Worm (Caenorhabditis elegans) whole organism, L2 larva: Measurements from ENCODE around the gene AC3.12.

Source experiments
- C34F6.9 ChIP-seq: fragments of 150-350 bp; optimal IDR thresholded peaks from 2 replicates; lab custom pipeline; 2014; ENCODE audit warnings: missing biosample characterization, missing genetic modification characterization
- F13H6.1 ChIP-seq: sonication (generic microtip); optimal IDR thresholded peaks from 2 replicates; lab custom pipeline; 2016; ENCODE audit warnings: missing genetic modification characterization, missing compliant biosample characterization
- R02D3.7 ChIP-seq: fragments of 150-350 bp; optimal IDR thresholded peaks from 2 replicates; lab custom pipeline; 2014; ENCODE audit warnings: missing biosample characterization, missing genetic modification characterization
- Y55F3AM.14 ChIP-seq: fragments of 200-800 bp; sonication (Bioruptor generic); optimal IDR thresholded peaks from 2 replicates; lab custom pipeline; 2018; ENCODE audit warnings: mild to moderate bottlenecking, missing genetic modification characterization, missing compliant biosample characterization
- ZK546.5 ChIP-seq: sonication (generic microtip); optimal IDR thresholded peaks from 2 replicates; lab custom pipeline; 2017; ENCODE audit warnings: missing biosample characterization, missing genetic modification characterization
- alr-1 ChIP-seq: fragments of 150-350 bp; optimal IDR thresholded peaks from 2 replicates; lab custom pipeline; 2014; ENCODE audit warnings: missing biosample characterization, missing genetic modification characterization
- aly-2 ChIP-seq: fragments of 150-350 bp; optimal IDR thresholded peaks from 2 replicates; lab custom pipeline; 2014; ENCODE audit warnings: missing biosample characterization, missing genetic modification characterization
- ama-1 ChIP-seq: fragments of 150-350 bp; optimal IDR thresholded peaks from 2 replicates; lab custom pipeline; 2018; ENCODE audit warnings: inconsistent platforms
- blmp-1 ChIP-seq: sonication (generic microtip); optimal IDR thresholded peaks from 2 replicates; lab custom pipeline; 2017; ENCODE audit warnings: missing genetic modification characterization, mild to moderate bottlenecking, missing compliant biosample characterization, antibody characterized with exemption, moderate library complexity; ENCODE audit not compliant: insufficient read depth
- ceh-16 ChIP-seq: fragments of 150-350 bp; optimal IDR thresholded peaks from 2 replicates; lab custom pipeline; 2014; ENCODE audit warnings: missing biosample characterization, missing genetic modification characterization
- ceh-82 ChIP-seq: fragments of 150-350 bp; optimal IDR thresholded peaks from 2 replicates; lab custom pipeline; 2014; ENCODE audit warnings: missing biosample characterization, missing genetic modification characterization
- crh-2 ChIP-seq: sonication (generic microtip); optimal IDR thresholded peaks from 2 replicates; lab custom pipeline; 2017; ENCODE audit warnings: missing biosample characterization, missing genetic modification characterization
- dmd-4 ChIP-seq: sonication (generic microtip); optimal IDR thresholded peaks from 2 replicates; lab custom pipeline; 2017; ENCODE audit warnings: missing biosample characterization, missing genetic modification characterization
- egl-27 ChIP-seq: sonication (generic microtip); optimal IDR thresholded peaks from 3 replicates; lab custom pipeline; 2017; ENCODE audit warnings: missing biosample characterization, missing genetic modification reagents, missing genetic modification characterization
- elt-1 ChIP-seq: fragments of 150-350 bp; optimal IDR thresholded peaks from 2 replicates; lab custom pipeline; 2014; ENCODE audit warnings: missing biosample characterization, missing genetic modification characterization
- elt-3 ChIP-seq: sonication (generic microtip); optimal IDR thresholded peaks from 2 replicates; lab custom pipeline; 2017; ENCODE audit warnings: missing biosample characterization, missing genetic modification characterization
- fos-1 ChIP-seq: fragments of 150-350 bp; optimal IDR thresholded peaks from 2 replicates; lab custom pipeline; 2014; ENCODE audit warnings: missing biosample characterization, missing genetic modification characterization
- gmeb-1 ChIP-seq: fragments of 150-350 bp; optimal IDR thresholded peaks from 2 replicates; lab custom pipeline; 2014; ENCODE audit warnings: missing biosample characterization, missing genetic modification characterization
- lin-11 ChIP-seq: fragments of 150-350 bp; sonication (generic microtip); optimal IDR thresholded peaks from 2 replicates; lab custom pipeline; 2014; ENCODE audit warnings: missing biosample characterization, missing genetic modification characterization, inconsistent platforms, mixed read lengths
- lin-13 ChIP-seq: fragments of 150-350 bp; optimal IDR thresholded peaks from 2 replicates; lab custom pipeline; 2014; ENCODE audit warnings: missing biosample characterization, missing genetic modification reagents, missing genetic modification characterization
- lin-39 ChIP-seq: fragments of 150-350 bp; optimal IDR thresholded peaks from 2 replicates; lab custom pipeline; 2014; ENCODE audit warnings: missing biosample characterization, missing genetic modification reagents, missing genetic modification characterization
- lsy-2 ChIP-seq, 2 experiments: fragments of 150-350 bp in 1 of 2; sonication (generic microtip) in 1 of 2; optimal IDR thresholded peaks; 2 replicates each; lab custom pipeline; 2014 to 2017; ENCODE audit warnings: missing biosample characterization in 2 of 2, missing genetic modification characterization in 2 of 2
- mab-5 ChIP-seq: fragments of 150-350 bp; optimal IDR thresholded peaks from 2 replicates; lab custom pipeline; 2014; ENCODE audit warnings: missing biosample characterization, missing genetic modification characterization
- mbf-1 ChIP-seq: sonication (generic microtip); optimal IDR thresholded peaks from 2 replicates; lab custom pipeline; 2017; ENCODE audit warnings: missing biosample characterization, missing genetic modification characterization
- mdl-1 ChIP-seq, 2 experiments: fragments of 150-350 bp in 1 of 2; sonication (generic microtip) in 1 of 2; optimal IDR thresholded peaks; 2 replicates each; lab custom pipeline; 2017; ENCODE audit warnings: missing biosample characterization in 2 of 2, missing genetic modification characterization in 2 of 2
- nhr-10 ChIP-seq: sonication (generic microtip); optimal IDR thresholded peaks from 2 replicates; lab custom pipeline; 2017; ENCODE audit warnings: missing biosample characterization, missing genetic modification characterization
- nhr-11 ChIP-seq: fragments of 150-350 bp; optimal IDR thresholded peaks from 2 replicates; lab custom pipeline; 2014; ENCODE audit warnings: missing biosample characterization, missing genetic modification characterization
- nhr-12 ChIP-seq: fragments of 150-350 bp; optimal IDR thresholded peaks from 2 replicates; lab custom pipeline; 2014; ENCODE audit warnings: missing biosample characterization, missing genetic modification characterization
- nhr-129 ChIP-seq: fragments of 150-350 bp; optimal IDR thresholded peaks from 2 replicates; lab custom pipeline; 2014; ENCODE audit warnings: missing biosample characterization, missing genetic modification characterization
- nhr-21 ChIP-seq: fragments of 150-350 bp; optimal IDR thresholded peaks from 2 replicates; lab custom pipeline; 2014; ENCODE audit warnings: missing biosample characterization, missing genetic modification characterization
- nhr-23 ChIP-seq: fragments of 150-350 bp; optimal IDR thresholded peaks from 2 replicates; lab custom pipeline; 2014; ENCODE audit warnings: missing biosample characterization, missing genetic modification reagents, missing genetic modification characterization
- nhr-237 ChIP-seq: fragments of 150-350 bp; optimal IDR thresholded peaks from 2 replicates; lab custom pipeline; 2014; ENCODE audit warnings: missing biosample characterization, missing genetic modification characterization
- nhr-25 ChIP-seq: fragments of 150-350 bp; sonication (generic microtip); optimal IDR thresholded peaks from 3 replicates; lab custom pipeline; 2014; ENCODE audit warnings: missing biosample characterization, missing genetic modification characterization
- nhr-6 ChIP-seq: fragments of 150-350 bp; optimal IDR thresholded peaks from 2 replicates; lab custom pipeline; 2014; ENCODE audit warnings: missing biosample characterization, missing genetic modification characterization
- nhr-77 ChIP-seq: fragments of 150-350 bp; optimal IDR thresholded peaks from 2 replicates; lab custom pipeline; 2014; ENCODE audit warnings: missing biosample characterization, missing genetic modification characterization
- peb-1 ChIP-seq: fragments of 150-350 bp; optimal IDR thresholded peaks from 2 replicates; lab custom pipeline; 2014; ENCODE audit warnings: missing biosample characterization, missing genetic modification characterization
- sem-4 ChIP-seq: fragments of 150-350 bp; optimal IDR thresholded peaks from 2 replicates; lab custom pipeline; 2014; ENCODE audit warnings: missing biosample characterization, missing genetic modification reagents, missing genetic modification characterization
- skn-1 ChIP-seq: sonication (generic microtip); optimal IDR thresholded peaks from 2 replicates; lab custom pipeline; 2017; ENCODE audit warnings: missing biosample characterization, missing genetic modification characterization
- sma-3 ChIP-seq: sonication (generic microtip); optimal IDR thresholded peaks from 2 replicates; lab custom pipeline; 2016; ENCODE audit warnings: missing genetic modification reagents, missing genetic modification characterization, missing compliant biosample characterization
- sma-9 ChIP-seq, 2 experiments: fragments of 150-350 bp in 1 of 2; sonication (generic microtip) in 1 of 2; optimal IDR thresholded peaks; 2 replicates each; lab custom pipeline; 2014 to 2016; ENCODE audit warnings: missing genetic modification characterization in 2 of 2, mild to moderate bottlenecking in 1 of 2, missing biosample characterization in 1 of 2, missing compliant biosample characterization in 1 of 2, missing genetic modification reagents in 1 of 2, moderate library complexity in 1 of 2
- snpc-4 ChIP-seq: fragments of 150-350 bp; optimal IDR thresholded peaks from 2 replicates; lab custom pipeline; 2014; ENCODE audit warnings: missing biosample characterization, missing genetic modification characterization
- unc-39 ChIP-seq: fragments of 150-350 bp; optimal IDR thresholded peaks from 2 replicates; lab custom pipeline; 2014; ENCODE audit warnings: missing biosample characterization, missing genetic modification characterization
- unc-55 ChIP-seq: fragments of 150-350 bp; sonication (generic microtip); optimal IDR thresholded peaks from 3 replicates; lab custom pipeline; 2014; ENCODE audit warnings: missing biosample characterization, missing genetic modification reagents, missing genetic modification characterization
- unc-62 ChIP-seq: fragments of 150-350 bp; optimal IDR thresholded peaks from 2 replicates; lab custom pipeline; 2014; ENCODE audit warnings: missing biosample characterization, missing genetic modification reagents, missing genetic modification characterization
- zag-1 ChIP-seq: fragments of 150-350 bp; optimal IDR thresholded peaks from 2 replicates; lab custom pipeline; 2014; ENCODE audit warnings: missing biosample characterization, missing genetic modification characterization
- ztf-1 ChIP-seq: fragments of 200-800 bp; sonication (Bioruptor generic); conservative IDR thresholded peaks from 2 replicates; pipeline ENCODE4 v1.3.6; 2022; ENCODE audit warnings: missing genetic modification characterization, missing compliant biosample characterization
- ztf-11 ChIP-seq: sonication (generic microtip); optimal IDR thresholded peaks from 2 replicates; lab custom pipeline; 2017; ENCODE audit warnings: missing biosample characterization, missing genetic modification characterization
- ztf-4 ChIP-seq: fragments of 150-350 bp; optimal IDR thresholded peaks from 2 replicates; lab custom pipeline; 2014; ENCODE audit warnings: missing biosample characterization, missing genetic modification characterization

Gene AC3.12

ce11 chrV:10352928-10353427, 26.2 kb downstream of the AC3.12 start, which contains the start of gene nol-56:
nol-56 (minus strand) TSS chrV:10352978.
- TF ChIP-seq elt-3 (tag; lab: Kevin White, UChicago), result no peak
- peak; percentile 91 for TF ChIP-seq unc-55 (GFP tag; lab: Kevin White, UChicago)
- peak; percentile 51 for TF ChIP-seq ztf-4 (tag; lab: Kevin White, UChicago)
- TF ChIP-seq lin-13 (GFP tag; lab: Kevin White, UChicago), result peak; percentile 76
- TF ChIP-seq nhr-6 (tag; lab: Kevin White, UChicago), result peak; percentile 59
- TF ChIP-seq nhr-21 (tag; lab: Kevin White, UChicago), result peak; percentile 67
- TF ChIP-seq lin-39 (tag; lab: Kevin White, UChicago), result no peak
- no peak for TF ChIP-seq ceh-82 (tag; lab: Kevin White, UChicago)
- peak; percentile 70 for TF ChIP-seq snpc-4 (tag; lab: Kevin White, UChicago)
- TF ChIP-seq nhr-129 (tag; lab: Kevin White, UChicago), result peak; percentile 77
- TF ChIP-seq R02D3.7 (tag; lab: Kevin White, UChicago), result no peak
- no peak for TF ChIP-seq peb-1 (tag; lab: Kevin White, UChicago)
- no peak for TF ChIP-seq nhr-23
- peak; percentile 85 for TF ChIP-seq gmeb-1 (tag; lab: Kevin White, UChicago)
- no peak for TF ChIP-seq Y55F3AM.14
- TF ChIP-seq nhr-10 (tag; lab: Kevin White, UChicago), result no peak
- peak; percentile 72 for TF ChIP-seq F13H6.1 (tag; lab: Kevin White, UChicago)
- no peak for TF ChIP-seq ceh-16
- no peak for TF ChIP-seq egl-27 (tag; lab: Kevin White, UChicago)
- peak; percentile 78 for TF ChIP-seq sem-4
- TF ChIP-seq dmd-4 (tag; lab: Kevin White, UChicago), result no peak
- no peak for TF ChIP-seq unc-62 (GFP tag; lab: Kevin White, UChicago)
- peak; percentile 66 to 93 for TF ChIP-seq lsy-2 (tag; optimal IDR thresholded peaks at IDR 0.05; lab: Kevin White, UChicago)
- TF ChIP-seq crh-2 (tag; lab: Kevin White, UChicago), result peak; percentile 90
- no peak for TF ChIP-seq unc-39 (tag; lab: Kevin White, UChicago)
- TF ChIP-seq nhr-25 (tag; lab: Kevin White, UChicago), result peak; percentile 85
- peak; percentile 83 for TF ChIP-seq mab-5 (tag; lab: Kevin White, UChicago)
- TF ChIP-seq nhr-11 (tag; lab: Kevin White, UChicago), result no peak
- peak; percentile 6 for TF ChIP-seq zag-1 (tag; lab: Kevin White, UChicago)
- peak; percentile 10 for TF ChIP-seq nhr-77
- peak; percentile 41 for TF ChIP-seq ZK546.5
- peak; percentile 69 for TF ChIP-seq lin-11
- TF ChIP-seq aly-2 (tag; lab: Kevin White, UChicago), result no peak
- no peak for TF ChIP-seq skn-1 (tag; lab: Kevin White, UChicago)
- TF ChIP-seq fos-1 (tag; lab: Kevin White, UChicago), result peak; percentile 60
- peak; percentile 79 for TF ChIP-seq sma-9 (GFP tag; optimal IDR thresholded peaks at IDR 0.05; lab: Kevin White, UChicago)
- TF ChIP-seq sma-9 (tag; optimal IDR thresholded peaks at IDR 0.05; lab: Kevin White, UChicago), result no peak
- TF ChIP-seq blmp-1, result peak; percentile 26
- TF ChIP-seq ztf-11 (tag; lab: Kevin White, UChicago), result no peak
- TF ChIP-seq mbf-1 (tag; lab: Kevin White, UChicago), result no peak
- TF ChIP-seq ama-1 (lab: Kevin White, UChicago), result peak; percentile 27
- TF ChIP-seq sma-3 (GFP tag; lab: Kevin White, UChicago), result peak; percentile 81
- TF ChIP-seq ztf-1 (GFP tag; lab: Robert Waterston, UW), result no peak
- TF ChIP-seq elt-1, result no peak
- no peak for TF ChIP-seq nhr-12
- peak; percentile 91 for TF ChIP-seq C34F6.9 (tag; lab: Kevin White, UChicago)
- TF ChIP-seq nhr-237 (tag; lab: Kevin White, UChicago), result no peak
- no peak for TF ChIP-seq mdl-1 (tag; optimal IDR thresholded peaks at IDR 0.05; lab: Kevin White, UChicago)
- peak; percentile 15 for TF ChIP-seq alr-1
